Worm (Caenorhabditis elegans): ENCODE results near the gene mig-6.

DNA sequence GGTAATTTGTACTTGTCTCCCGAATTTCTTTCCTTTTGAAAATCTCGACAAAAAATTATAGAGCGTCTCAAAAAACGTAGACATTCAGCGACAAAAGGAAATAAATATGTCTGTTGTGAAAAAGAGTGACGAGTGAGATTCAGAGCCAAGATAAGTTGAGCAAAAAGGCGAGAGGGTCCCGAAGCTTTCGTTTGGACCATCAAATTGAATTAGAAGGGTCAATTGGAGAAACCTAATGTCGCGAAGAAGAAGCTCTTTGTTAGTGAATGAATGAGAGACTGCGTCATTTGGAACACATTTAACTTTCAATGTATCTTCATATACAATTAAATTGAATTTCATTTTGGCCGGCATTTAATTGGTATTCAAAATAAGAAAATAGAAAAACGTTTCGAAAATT, 10.5 kb upstream of the mig-6 start:
- TF ChIP-seq nhr-28 (tag; optimal IDR thresholded peaks at IDR 0.05) = no peak
- TF ChIP-seq C34B4.2 (tag; optimal IDR thresholded peaks at IDR 0.05) = no peak
- TF ChIP-seq lin-39 (tag; optimal IDR thresholded peaks at IDR 0.05) = no peak
- TF ChIP-seq egl-27 (tag; optimal IDR thresholded peaks at IDR 0.05) = no peak
- no peak for TF ChIP-seq skn-1 (tag; optimal IDR thresholded peaks at IDR 0.05)
- peak; percentile 66 for TF ChIP-seq lin-14 (GFP tag; optimal IDR thresholded peaks at IDR 0.05)
- no peak for TF ChIP-seq nhr-77 (tag; optimal IDR thresholded peaks at IDR 0.05)
- TF ChIP-seq lin-13 (GFP tag; optimal IDR thresholded peaks at IDR 0.05) = no peak
- no peak for TF ChIP-seq unc-62 (GFP tag; optimal IDR thresholded peaks at IDR 0.05)
- no peak for TF ChIP-seq fos-1 (tag; optimal IDR thresholded peaks at IDR 0.05)
- TF ChIP-seq ceh-8 (GFP tag; optimal IDR thresholded peaks at IDR 0.05) = no peak
- no peak for TF ChIP-seq nhr-12 (tag; optimal IDR thresholded peaks at IDR 0.05)
- TF ChIP-seq aly-2 (tag; optimal IDR thresholded peaks at IDR 0.05) = no peak
